Fruit fly (Drosophila melanogaster): ENCODE data around the gene Ucp4B.

The Ucp4B gene

DNA sequence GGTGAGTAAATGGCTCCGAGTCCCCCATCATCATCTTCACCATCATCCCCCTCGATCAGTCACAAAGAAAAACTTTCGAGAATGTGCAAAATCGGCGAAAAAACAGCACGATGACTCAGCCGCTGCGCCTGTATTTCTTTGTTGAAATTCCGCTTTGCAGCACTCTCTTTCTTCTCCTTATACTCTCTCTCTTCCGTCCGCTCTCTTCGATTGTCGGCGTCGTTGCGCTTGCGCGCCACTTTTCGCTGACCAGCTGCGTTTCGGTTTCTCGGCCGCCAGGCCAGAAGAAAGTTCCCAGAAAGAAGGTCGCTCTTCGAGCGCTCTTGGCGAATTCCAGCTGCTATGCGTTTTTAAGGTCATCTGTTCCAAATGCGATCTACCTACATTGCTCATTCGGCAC lies 13.6 kb downstream of the Ucp4B start (continued):
- TF ChIP-seq Dip2 (GFP tag; IDR thresholded peaks at IDR 0.05): no peak
- no peak for TF ChIP-seq slbo (GFP tag; IDR thresholded peaks at IDR 0.05)
- peak; percentile 20 to 73 for TF ChIP-seq Trl (optimal IDR thresholded peaks at IDR 0.05)
- no peak for TF ChIP-seq Trl (GFP tag; optimal IDR thresholded peaks at IDR 0.05)
- no peak for TF ChIP-seq CG8944 (GFP tag; optimal IDR thresholded peaks at IDR 0.05)
- TF ChIP-seq Nf-YC (tag; optimal IDR thresholded peaks at IDR 0.05): no peak
- no peak for TF ChIP-seq btn (GFP tag; optimal IDR thresholded peaks at IDR 0.05)
- TF ChIP-seq cad (GFP tag; optimal IDR thresholded peaks at IDR 0.05): peak; percentile 11
- TF ChIP-seq CG3163 (GFP tag; optimal IDR thresholded peaks at IDR 0.05): peak; percentile 50

dm6 chr2L:5986094-5986493 lies 16.4 kb downstream of the Ucp4B start, which contains the start of gene ifc:
Gene ifc, plus strand, starts transcription at chr2L:5986348.
- TF ChIP-seq pnt (GFP tag; optimal IDR thresholded peaks at IDR 0.05) (peak; percentile 41), PHDP (tag; optimal IDR thresholded peaks at IDR 0.05) (peak; percentile 44), Ets97D (GFP tag; optimal IDR thresholded peaks at IDR 0.05) (peak; percentile 91), CG14050 (GFP tag; IDR thresholded peaks at IDR 0.05) (no peak), HLHmδ (GFP tag; optimal IDR thresholded peaks at IDR 0.05) (peak; percentile 19), CG7786 (GFP tag; optimal IDR thresholded peaks at IDR 0.05) (peak; percentile 54), CG3163 (GFP tag; optimal IDR thresholded peaks at IDR 0.05) (peak; percentile 51), CG4854 (GFP tag; optimal IDR thresholded peaks at IDR 0.05) (peak; percentile 31), NfI (GFP tag; optimal IDR thresholded peaks at IDR 0.05) (peak; percentile 77), maf-S (GFP tag; optimal IDR thresholded peaks at IDR 0.05) (peak; percentile 43), MESR4 (GFP tag; optimal IDR thresholded peaks at IDR 0.05) (peak; percentile 85), her (GFP tag; optimal IDR thresholded peaks at IDR 0.05) (peak; percentile 71), CG1647 (GFP tag; optimal IDR thresholded peaks at IDR 0.05) (peak; percentile 37), CG3065 (GFP tag; optimal IDR thresholded peaks at IDR 0.05) (no peak), CG6254 (GFP tag; optimal IDR thresholded peaks at IDR 0.05) (peak; percentile 0), CG18599 (GFP tag; optimal IDR thresholded peaks at IDR 0.05) (peak; percentile 52), eyg (GFP tag; optimal IDR thresholded peaks at IDR 0.05) (peak; percentile 53), pzg (GFP tag; optimal IDR thresholded peaks at IDR 0.05) (peak; percentile 96), CTCF (GFP tag; optimal IDR thresholded peaks at IDR 0.05) (peak; percentile 20), Aef1 (GFP tag; IDR thresholded peaks at IDR 0.05) (no peak), CG17359 (tag; optimal IDR thresholded peaks at IDR 0.05) (peak; percentile 41), run (tag; optimal IDR thresholded peaks at IDR 0.05) (peak; percentile 22), dm (GFP tag; optimal IDR thresholded peaks at IDR 0.05) (peak; percentile 70), CG33213 (GFP tag; optimal IDR thresholded peaks at IDR 0.05) (peak; percentile 84), bigmax (GFP tag; optimal IDR thresholded peaks at IDR 0.05) (peak; percentile 40), CG4820 (GFP tag; optimal IDR thresholded peaks at IDR 0.05) (peak; percentile 33), Dek (tag; optimal IDR thresholded peaks at IDR 0.05) (peak; percentile 63), crp (GFP tag; optimal IDR thresholded peaks at IDR 0.05) (peak in 1 of 2 experiments; percentile 55), Sry-β (GFP tag; optimal IDR thresholded peaks at IDR 0.05) (peak; percentile 12), CG8388 (GFP tag; optimal IDR thresholded peaks at IDR 0.05) (peak; percentile 15), CrebB (tag; optimal IDR thresholded peaks at IDR 0.05) (peak; percentile 7), dpn (GFP tag; optimal IDR thresholded peaks at IDR 0.05) (peak; percentile 67 to 75), tin (GFP tag; optimal IDR thresholded peaks at IDR 0.05) (peak; percentile 35), CG7839 (tag; optimal IDR thresholded peaks at IDR 0.05) (peak; percentile 58), az2 (GFP tag; optimal IDR thresholded peaks at IDR 0.05) (peak; percentile 37), D (optimal IDR thresholded peaks at IDR 0.05) (no peak), D (GFP tag; optimal IDR thresholded peaks at IDR 0.05) (no peak), sc (optimal IDR thresholded peaks at IDR 0.05) (no peak), sc (GFP tag; optimal IDR thresholded peaks at IDR 0.05) (no peak), CG18011 (GFP tag; optimal IDR thresholded peaks at IDR 0.05) (peak; percentile 10), Stat92E (GFP tag; optimal IDR thresholded peaks at IDR 0.05) (peak in 1 of 3 experiments; percentile 14), Hmr (GFP tag; optimal IDR thresholded peaks at IDR 0.05) (peak; percentile 73), pum (GFP tag; optimal IDR thresholded peaks at IDR 0.05) (peak; percentile 36)

All from whole organism, embryonic.